Fruit fly (Drosophila melanogaster): ENCODE measurements around the gene CG7272.

CG7272 gene

DNA sequence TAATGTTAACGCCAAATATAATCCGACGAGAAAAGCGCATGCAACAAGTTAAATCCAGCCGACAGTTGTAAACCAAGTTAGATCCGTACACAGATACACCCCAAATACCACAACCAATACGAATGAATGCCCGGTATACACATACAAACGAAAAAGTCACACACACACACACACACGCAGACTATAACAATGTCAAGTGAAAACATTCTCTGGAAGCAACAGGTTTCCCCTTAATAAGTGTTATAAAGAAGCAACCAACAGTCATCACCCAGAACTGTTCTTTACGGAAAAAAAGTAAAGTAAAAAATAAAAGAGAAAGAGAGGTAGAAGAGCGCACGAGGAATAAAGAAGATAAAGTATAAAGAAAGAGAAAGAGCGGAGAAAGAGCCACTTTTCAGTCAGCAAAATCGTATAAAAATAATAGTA lies 35.1 kb downstream of the CG7272 start:
- no peak for TF ChIP-seq CTCF (optimal IDR thresholded peaks at IDR 0.05)

DNA sequence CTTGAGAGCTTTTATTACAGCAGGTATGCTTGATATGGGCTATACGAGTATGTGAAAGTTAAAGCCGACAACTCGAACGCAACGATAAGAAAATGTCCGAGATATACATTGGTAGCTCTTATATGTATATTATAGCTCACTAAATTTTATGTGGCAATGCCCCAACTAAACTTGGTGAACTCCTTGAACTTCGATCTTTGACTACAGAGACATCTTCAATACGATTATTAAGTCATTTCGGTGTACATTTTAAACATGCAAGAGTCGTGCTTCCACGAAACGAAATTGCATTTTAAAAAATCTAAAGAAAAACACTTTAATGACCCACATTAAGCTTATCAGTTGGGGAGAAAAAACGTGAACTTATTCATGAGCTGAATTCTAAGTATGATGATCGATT lies 35.8 kb downstream of the CG7272 start:
- no peak for TF ChIP-seq CG8478 (optimal IDR thresholded peaks at IDR 0.05)
- TF ChIP-seq CTCF (optimal IDR thresholded peaks at IDR 0.05), result no peak

dm6 chr3L:15537916-15538581 lies 37.3 kb downstream of the CG7272 start:
- TF ChIP-seq CTCF (optimal IDR thresholded peaks at IDR 0.05) (no peak), CG8478 (optimal IDR thresholded peaks at IDR 0.05) (no peak)

DNA sequence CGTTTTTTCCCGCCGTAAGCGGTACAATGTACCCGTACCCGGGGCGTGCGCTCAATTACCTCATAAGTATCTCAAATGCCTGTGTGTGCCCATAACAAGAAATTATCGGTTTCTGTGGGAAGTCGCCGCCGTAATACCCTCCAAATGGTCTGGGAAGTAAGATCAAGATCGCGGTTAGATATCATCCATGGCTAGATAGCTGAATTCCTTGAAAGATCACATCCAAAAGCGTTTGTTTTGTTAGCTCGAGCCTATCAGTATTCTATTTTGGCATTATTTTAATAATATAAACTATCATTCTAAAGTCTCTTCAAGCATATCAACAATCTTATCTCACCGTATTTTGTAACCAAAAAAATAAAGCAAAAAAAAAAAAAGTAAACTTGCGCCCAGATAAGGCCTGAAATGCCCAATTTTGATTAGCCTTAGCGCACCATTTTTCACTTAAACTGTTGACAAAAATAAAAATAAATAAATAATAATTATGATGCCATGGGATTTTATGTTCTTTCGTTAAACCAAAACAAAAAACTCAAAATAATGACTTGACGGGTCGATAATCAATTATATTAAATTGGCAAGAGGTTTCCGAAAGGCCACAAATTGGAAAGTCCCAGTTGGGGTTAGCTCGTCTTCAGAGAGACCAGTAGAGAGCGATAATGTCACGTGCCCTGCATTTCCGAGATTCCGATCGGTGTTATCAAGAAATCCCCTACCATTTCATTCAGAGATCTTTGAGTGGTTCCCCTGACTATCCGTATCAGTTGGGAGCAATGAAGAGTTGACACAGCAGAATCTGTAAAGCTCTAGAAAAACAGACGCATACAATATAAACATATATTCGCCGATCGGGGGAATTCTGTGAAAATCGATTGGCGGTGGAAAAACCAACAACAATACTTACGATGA lies 38.1 kb downstream of the CG7272 start:
- TF ChIP-seq CG8478 (optimal IDR thresholded peaks at IDR 0.05), result no peak
- no peak for TF ChIP-seq CTCF (optimal IDR thresholded peaks at IDR 0.05)

- TF ChIP-seq CG8478 (optimal IDR thresholded peaks at IDR 0.05), result no peak
- no peak for TF ChIP-seq CTCF (optimal IDR thresholded peaks at IDR 0.05)
These were observed 39.2 kb downstream of the CG7272 start for dm6 chr3L:15539903-15540409.

- TF ChIP-seq CG8478 (optimal IDR thresholded peaks at IDR 0.05) (no peak), CTCF (optimal IDR thresholded peaks at IDR 0.05) (no peak)
These were observed 39.9 kb downstream of the CG7272 start for dm6 chr3L:15540682-15541081.

DNA sequence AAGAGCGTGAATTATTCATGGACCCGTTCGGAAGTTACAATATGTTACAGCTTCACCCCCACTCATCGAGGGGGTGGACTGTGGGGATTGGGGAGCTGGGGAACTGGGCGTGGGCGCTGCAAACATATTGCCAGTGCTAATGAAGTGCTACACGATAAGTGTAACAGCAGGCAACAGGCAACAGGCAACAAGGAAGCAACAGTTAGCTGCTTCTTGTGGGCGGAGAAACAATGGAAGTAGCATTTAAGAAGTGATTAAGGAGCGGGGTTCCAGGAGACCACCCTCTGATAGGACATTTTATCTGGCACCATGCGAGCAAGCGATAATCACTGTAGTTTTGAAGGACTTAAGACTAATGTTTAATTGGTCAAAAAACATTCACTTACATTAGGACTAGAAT lies 40.5 kb downstream of the CG7272 start:
- TF ChIP-seq CG8478 (optimal IDR thresholded peaks at IDR 0.05) (no peak), CTCF (optimal IDR thresholded peaks at IDR 0.05) (no peak)

- TF ChIP-seq CG8478 (optimal IDR thresholded peaks at IDR 0.05), result no peak
- TF ChIP-seq CTCF (optimal IDR thresholded peaks at IDR 0.05), result no peak
These were observed 42.3 kb downstream of the CG7272 start for dm6 chr3L:15543049-15543448.

- TF ChIP-seq CTCF (optimal IDR thresholded peaks at IDR 0.05) (no peak), CG8478 (optimal IDR thresholded peaks at IDR 0.05) (no peak)
These were observed 42.7 kb downstream of the CG7272 start for dm6 chr3L:15543467-15543866.

DNA sequence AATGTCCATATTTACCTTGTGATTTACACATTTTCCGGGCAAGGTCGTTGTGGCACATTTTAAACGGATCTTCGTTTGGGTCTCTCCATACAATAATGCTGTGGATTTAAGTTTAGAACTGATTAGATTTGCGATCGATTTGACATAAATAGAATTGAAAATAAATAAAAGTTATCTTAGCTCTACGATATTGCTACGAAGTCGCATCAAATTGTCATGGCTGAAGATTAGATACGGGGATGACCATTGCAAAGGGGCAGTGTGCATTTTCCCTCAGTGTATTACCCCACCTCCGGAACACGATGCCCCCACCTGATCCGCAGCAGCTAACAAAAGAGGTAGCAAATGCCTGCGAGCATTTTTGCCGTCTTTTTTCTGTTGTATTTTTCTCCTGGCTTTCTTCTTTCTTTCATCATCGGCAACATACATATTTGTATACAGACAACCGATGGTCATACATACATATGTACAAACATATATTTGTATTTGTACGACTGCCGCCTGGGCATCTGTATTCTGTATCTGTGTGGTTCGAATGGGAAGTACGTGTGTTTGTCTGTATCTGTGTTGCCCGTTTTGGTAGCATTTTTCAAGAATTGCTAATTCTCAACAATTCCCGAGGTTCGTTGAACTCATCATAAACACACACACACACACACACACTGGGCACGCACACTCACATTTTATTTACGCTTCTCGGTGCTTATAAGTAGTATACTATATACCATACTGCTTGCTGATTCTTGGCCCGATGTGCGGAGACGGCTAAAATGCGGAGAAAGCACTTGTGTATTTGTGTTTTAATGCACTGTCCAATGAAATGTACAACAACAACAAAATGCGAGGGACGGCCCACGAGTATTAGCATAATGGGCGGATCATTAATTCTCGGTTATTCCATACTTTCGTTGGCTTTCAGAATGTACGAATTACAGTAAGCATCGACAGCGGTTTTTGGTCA lies 44.0 kb downstream of the CG7272 start:
- TF ChIP-seq CG8478 (optimal IDR thresholded peaks at IDR 0.05) (no peak), CTCF (optimal IDR thresholded peaks at IDR 0.05) (no peak)

- TF ChIP-seq CG8478 (optimal IDR thresholded peaks at IDR 0.05) (no peak), CTCF (optimal IDR thresholded peaks at IDR 0.05) (no peak)
These were observed 46.6 kb downstream of the CG7272 start for dm6 chr3L:15547187-15547790.

- TF ChIP-seq CTCF (optimal IDR thresholded peaks at IDR 0.05), result no peak
- no peak for TF ChIP-seq CG8478 (optimal IDR thresholded peaks at IDR 0.05)
These were observed 48.1 kb downstream of the CG7272 start for dm6 chr3L:15548843-15549242.

Data from S2 (cell line).